Worm (Caenorhabditis elegans): Measurements from ENCODE around the gene cah-1.

The cah-1 gene

ce11 chrIII:5080700-5081572, 4.5 kb downstream of the cah-1 start:
- peak; percentile 31 for TF ChIP-seq egl-27 (tag; optimal IDR thresholded peaks at IDR 0.05)
- TF ChIP-seq ceh-16 (tag; optimal IDR thresholded peaks at IDR 0.05), result no peak
- TF ChIP-seq mdl-1 (tag; optimal IDR thresholded peaks at IDR 0.05), result peak in 1 of 2 experiments; percentile 26
- TF ChIP-seq aly-2 (tag; optimal IDR thresholded peaks at IDR 0.05), result peak; percentile 13
- TF ChIP-seq alr-1 (tag; optimal IDR thresholded peaks at IDR 0.05), result no peak
- no peak for TF ChIP-seq mbf-1 (tag; optimal IDR thresholded peaks at IDR 0.05)
- no peak for TF ChIP-seq ama-1 (optimal IDR thresholded peaks at IDR 0.05)
- peak; percentile 99 for TF ChIP-seq snpc-4 (tag; optimal IDR thresholded peaks at IDR 0.05)
- TF ChIP-seq gmeb-1 (tag; optimal IDR thresholded peaks at IDR 0.05), result peak; percentile 80
- TF ChIP-seq zag-1 (tag; optimal IDR thresholded peaks at IDR 0.05), result peak; percentile 17
- TF ChIP-seq nhr-21 (tag; optimal IDR thresholded peaks at IDR 0.05), result peak; percentile 88
- TF ChIP-seq mab-5 (tag; optimal IDR thresholded peaks at IDR 0.05), result peak; percentile 25
- TF ChIP-seq F13H6.1 (tag; optimal IDR thresholded peaks at IDR 0.05), result peak; percentile 83
- TF ChIP-seq ztf-1 (GFP tag; conservative IDR thresholded peaks at IDR 0.05), result no peak
- peak; percentile 24 for TF ChIP-seq R02D3.7 (tag; optimal IDR thresholded peaks at IDR 0.05)
- TF ChIP-seq nhr-23 (tag; optimal IDR thresholded peaks at IDR 0.05), result no peak
- TF ChIP-seq nhr-6 (tag; optimal IDR thresholded peaks at IDR 0.05), result peak; percentile 74
- no peak for TF ChIP-seq ceh-82 (tag; optimal IDR thresholded peaks at IDR 0.05)
- peak; percentile 84 for TF ChIP-seq Y55F3AM.14 (GFP tag; optimal IDR thresholded peaks at IDR 0.05)
- peak; percentile 62 for TF ChIP-seq ztf-4 (tag; optimal IDR thresholded peaks at IDR 0.05)
- TF ChIP-seq sem-4 (tag; optimal IDR thresholded peaks at IDR 0.05), result peak; percentile 73
- TF ChIP-seq fos-1 (tag; optimal IDR thresholded peaks at IDR 0.05), result peak; percentile 38
- no peak for TF ChIP-seq unc-39 (tag; optimal IDR thresholded peaks at IDR 0.05)
- no peak for TF ChIP-seq elt-3 (tag; optimal IDR thresholded peaks at IDR 0.05)
- TF ChIP-seq C34F6.9 (tag; optimal IDR thresholded peaks at IDR 0.05), result peak; percentile 76
- no peak for TF ChIP-seq lin-11 (tag; optimal IDR thresholded peaks at IDR 0.05)
- peak; percentile 76 for TF ChIP-seq unc-55 (GFP tag; optimal IDR thresholded peaks at IDR 0.05)
- TF ChIP-seq nhr-11 (tag; optimal IDR thresholded peaks at IDR 0.05), result peak; percentile 52
- no peak for TF ChIP-seq ztf-11 (tag; optimal IDR thresholded peaks at IDR 0.05)
- no peak for TF ChIP-seq lin-39 (tag; optimal IDR thresholded peaks at IDR 0.05)
- TF ChIP-seq nhr-237 (tag; optimal IDR thresholded peaks at IDR 0.05), result peak; percentile 19
- TF ChIP-seq peb-1 (tag; optimal IDR thresholded peaks at IDR 0.05), result no peak
- no peak for TF ChIP-seq elt-1 (tag; optimal IDR thresholded peaks at IDR 0.05)
- peak; percentile 83 to 87 for TF ChIP-seq lsy-2 (tag; optimal IDR thresholded peaks at IDR 0.05)
- peak; percentile 28 for TF ChIP-seq nhr-10 (tag; optimal IDR thresholded peaks at IDR 0.05)
- peak; percentile 86 for TF ChIP-seq crh-2 (tag; optimal IDR thresholded peaks at IDR 0.05)
- TF ChIP-seq sma-3 (GFP tag; optimal IDR thresholded peaks at IDR 0.05), result peak; percentile 92
- TF ChIP-seq sma-9 (GFP tag; optimal IDR thresholded peaks at IDR 0.05), result peak; percentile 95
- TF ChIP-seq sma-9 (tag; optimal IDR thresholded peaks at IDR 0.05), result no peak
- TF ChIP-seq nhr-77 (tag; optimal IDR thresholded peaks at IDR 0.05), result no peak
- TF ChIP-seq dmd-4 (tag; optimal IDR thresholded peaks at IDR 0.05), result no peak
- TF ChIP-seq nhr-25 (tag; optimal IDR thresholded peaks at IDR 0.05), result peak; percentile 60
- peak; percentile 29 for TF ChIP-seq blmp-1 (tag; optimal IDR thresholded peaks at IDR 0.05; ENCODE audit: insufficient read depth)
- peak; percentile 78 for TF ChIP-seq lin-13 (GFP tag; optimal IDR thresholded peaks at IDR 0.05)
- TF ChIP-seq unc-62 (GFP tag; optimal IDR thresholded peaks at IDR 0.05), result peak; percentile 1
- no peak for TF ChIP-seq skn-1 (tag; optimal IDR thresholded peaks at IDR 0.05)
- TF ChIP-seq nhr-129 (tag; optimal IDR thresholded peaks at IDR 0.05), result peak; percentile 83
- TF ChIP-seq ZK546.5 (tag; optimal IDR thresholded peaks at IDR 0.05), result no peak
- peak; percentile 31 for TF ChIP-seq nhr-12 (tag; optimal IDR thresholded peaks at IDR 0.05)
